Worm (Caenorhabditis elegans): Measurements from ENCODE around the gene Y41G9A.5.

ce11 chrX:2945950-2946349 is 517 bp upstream of the Y41G9A.5 start:
- TF ChIP-seq T23F11.4 (GFP tag; optimal IDR thresholded peaks at IDR 0.05): no peak
- no peak for TF ChIP-seq hlh-13 (GFP tag; optimal IDR thresholded peaks at IDR 0.05)
- no peak for TF ChIP-seq lim-6 (tag; optimal IDR thresholded peaks at IDR 0.05)
- TF ChIP-seq ttx-3 (tag; optimal IDR thresholded peaks at IDR 0.05): no peak
- TF ChIP-seq pag-3 (tag; optimal IDR thresholded peaks at IDR 0.05; ENCODE audit: borderline replicate concordance): no peak
- no peak for TF ChIP-seq unc-55 (GFP tag; optimal IDR thresholded peaks at IDR 0.05)
- no peak for TF ChIP-seq nhr-11 (tag; optimal IDR thresholded peaks at IDR 0.05)
